Fruit fly (Drosophila melanogaster): ENCODE data around the gene rho-5.

rho-5 gene

dm6 chr2L:10373605-10374269 is at the start of gene rho-5:
Gene rho-5 (minus strand): TSS chr2L:10373900.
- no peak for TF ChIP-seq noc (tag; optimal IDR thresholded peaks at IDR 0.05)

- no peak for TF ChIP-seq noc (tag; optimal IDR thresholded peaks at IDR 0.05)
Measured at dm6 chr2L:10422643-10423606, 49.2 kb upstream of the rho-5 start, which contains the start of the genes pie and Wdfy2. Gene pie (minus strand): TSS chr2L:10422780. Gene Wdfy2 (plus strand): TSS chr2L:10423291.

dm6 chr2L:10418981-10419380 is 45.3 kb upstream of the rho-5 start, which contains the start of gene RfC3:
Gene RfC3 (plus strand): TSS chr2L:10419190.
- no peak for TF ChIP-seq noc (tag; optimal IDR thresholded peaks at IDR 0.05)

dm6 chr2L:10413251-10414127 is 39.8 kb upstream of the rho-5 start, which contains the start of the genes CG5355 and Klp31E:
Gene CG5355 (minus strand): TSS chr2L:10413463.
Gene Klp31E (plus strand): TSS chr2L:10414017.
- no peak for TF ChIP-seq noc (tag; optimal IDR thresholded peaks at IDR 0.05)

- no peak for TF ChIP-seq noc (tag; optimal IDR thresholded peaks at IDR 0.05)
Measured at dm6 chr2L:10408122-10408576, 34.4 kb upstream of the rho-5 start, which contains the start of the genes Ip259 and RpS27A. Gene Ip259 (plus strand): TSS chr2L:10408352. Gene RpS27A (plus strand): TSS chr2L:10408352.

- TF ChIP-seq noc (tag; optimal IDR thresholded peaks at IDR 0.05), result no peak
Measured at dm6 chr2L:10405008-10405654, 31.4 kb upstream of the rho-5 start, which contains the start of the genes CG17768, LSm-4 and Ir31a. Gene CG17768 (minus strand): TSS chr2L:10405203. Gene LSm-4 (minus strand): TSS chr2L:10405203. Gene Ir31a (plus strand): TSS chr2L:10405565.

dm6 chr2L:10403803-10404315 is 30.2 kb upstream of the rho-5 start:
- no peak for TF ChIP-seq noc (tag; optimal IDR thresholded peaks at IDR 0.05)

- no peak for TF ChIP-seq noc (tag; optimal IDR thresholded peaks at IDR 0.05)
Measured at dm6 chr2L:10396877-10397587, 23.3 kb upstream of the rho-5 start.

- no peak for TF ChIP-seq noc (tag; optimal IDR thresholded peaks at IDR 0.05)
Measured at dm6 chr2L:10396488-10396824, 22.8 kb upstream of the rho-5 start, which contains the start of gene Cnot4. Gene Cnot4 (plus strand): TSS chr2L:10396716.

dm6 chr2L:10395642-10396487 is 22.2 kb upstream of the rho-5 start, which contains the start of gene Mdh1:
Gene Mdh1 (minus strand): TSS chr2L:10396332.
- TF ChIP-seq noc (tag; optimal IDR thresholded peaks at IDR 0.05), result no peak

- no peak for TF ChIP-seq noc (tag; optimal IDR thresholded peaks at IDR 0.05)
Measured at dm6 chr2L:10395035-10395434, 21.3 kb upstream of the rho-5 start.

dm6 chr2L:10393467-10393866 is 19.8 kb upstream of the rho-5 start:
- TF ChIP-seq noc (tag; optimal IDR thresholded peaks at IDR 0.05), result no peak

Data from whole organism, larva.